Fruit fly (Drosophila melanogaster): ENCODE results near the gene CG11970.

DNA sequence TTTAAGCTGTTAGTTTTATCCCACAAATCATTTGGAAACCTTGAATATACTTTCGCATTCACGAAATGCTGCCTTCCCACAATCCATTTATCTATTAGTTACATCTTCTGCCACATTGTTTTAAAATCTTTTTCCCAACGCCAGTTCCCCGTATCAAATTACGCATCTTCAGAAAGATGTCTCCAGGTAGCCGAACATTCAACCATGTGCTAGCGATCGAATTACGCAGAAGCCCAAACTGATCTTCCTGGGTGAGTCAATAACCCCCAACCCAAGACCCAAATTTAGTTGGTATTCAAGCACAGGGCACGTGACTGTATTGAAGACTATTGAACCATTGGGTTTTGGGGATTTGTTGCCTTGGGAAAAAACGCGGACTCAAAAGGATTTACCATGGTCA lies 39.4 kb downstream of the CG11970 start:
- no peak for TF ChIP-seq Met (GFP tag; optimal IDR thresholded peaks at IDR 0.05)
- no peak for TF ChIP-seq vri (GFP tag; optimal IDR thresholded peaks at IDR 0.05)
- TF ChIP-seq CG8119 (GFP tag; IDR thresholded peaks at IDR 0.05): no peak
- TF ChIP-seq CG1621 (tag; optimal IDR thresholded peaks at IDR 0.05): no peak
- no peak for TF ChIP-seq CG6276 (GFP tag; optimal IDR thresholded peaks at IDR 0.05)
